Fruit fly (Drosophila melanogaster) whole organism, embryonic: Measurements from ENCODE around the gene DIP2.

Experiments used
- Antp ChIP-seq: fragments of 200-800 bp; sonication (Bioruptor generic); optimal IDR thresholded peaks from 3 replicates; lab custom pipeline; 2016; ENCODE audit warnings: missing biosample characterization, missing genetic modification characterization
- CG10654 ChIP-seq: fragments of 200-800 bp; sonication (Bioruptor generic); optimal IDR thresholded peaks from 2 replicates; lab custom pipeline; 2016; ENCODE audit warnings: missing biosample characterization, missing genetic modification characterization
- CG1647 ChIP-seq: fragments of 200-800 bp; sonication (Bioruptor generic); optimal IDR thresholded peaks from 3 replicates; lab custom pipeline; 2016; ENCODE audit warnings: missing biosample characterization, missing genetic modification characterization
- CG2116 ChIP-seq: fragments of 200-800 bp; sonication (Bioruptor generic); optimal IDR thresholded peaks from 3 replicates; lab custom pipeline; 2018; ENCODE audit warnings: missing biosample characterization, mild to moderate bottlenecking, missing genetic modification characterization
- CG2712 ChIP-seq: fragments of 200-800 bp; optimal IDR thresholded peaks from 3 replicates; lab custom pipeline; 2019; ENCODE audit warnings: missing biosample characterization, mild to moderate bottlenecking, missing genetic modification characterization, moderate library complexity
- CG32772 ChIP-seq: fragments of 200-800 bp; sonication (Bioruptor generic); IDR thresholded peaks from 2 replicates; pipeline ENCODE4 v1.3.6; 2022; ENCODE audit warnings: missing biosample characterization, missing genetic modification characterization
- CG34376 ChIP-seq: fragments of 200-800 bp; sonication (Bioruptor generic); optimal IDR thresholded peaks from 2 replicates; lab custom pipeline; 2018; ENCODE audit warnings: missing biosample characterization, mild to moderate bottlenecking, missing genetic modification characterization
- CG4282 ChIP-seq: fragments of 200-800 bp; sonication (Bioruptor generic); optimal IDR thresholded peaks from 2 replicates; lab custom pipeline; 2016; ENCODE audit warnings: missing biosample characterization, missing genetic modification characterization
- CG4854 ChIP-seq: fragments of 200-800 bp; sonication (Bioruptor generic); optimal IDR thresholded peaks from 2 replicates; lab custom pipeline; 2016; ENCODE audit warnings: missing biosample characterization, missing genetic modification characterization, inconsistent platforms
- CG6272 ChIP-seq: fragments of 200-800 bp; sonication (Bioruptor generic); IDR thresholded peaks from 2 replicates; pipeline ENCODE4 v1.3.6; 2022; ENCODE audit warnings: missing biosample characterization, missing genetic modification characterization
- CG7372 ChIP-seq: fragments of 200-800 bp; sonication (Bioruptor generic); IDR thresholded peaks from 2 replicates; pipeline ENCODE4 v1.3.6; 2022; ENCODE audit warnings: missing biosample characterization, missing genetic modification characterization
- CG7745 ChIP-seq: fragments of 200-800 bp; sonication (Bioruptor generic); optimal IDR thresholded peaks from 2 replicates; lab custom pipeline; 2018; ENCODE audit warnings: missing biosample characterization, mild to moderate bottlenecking, missing genetic modification characterization, moderate library complexity
- CG7963 ChIP-seq: fragments of 200-800 bp; sonication (Bioruptor generic); IDR thresholded peaks from 3 replicates; pipeline ENCODE4 v1.3.6; 2022; ENCODE audit warnings: missing biosample characterization, missing genetic modification characterization; ENCODE audit not compliant: partially characterized antibody
- CG9727 ChIP-seq: fragments of 200-800 bp; sonication (Bioruptor generic); optimal IDR thresholded peaks from 3 replicates; lab custom pipeline; 2017; ENCODE audit warnings: missing biosample characterization, mild to moderate bottlenecking, missing genetic modification characterization
- CG9797 ChIP-seq: fragments of 200-800 bp; sonication (Bioruptor generic); optimal IDR thresholded peaks from 3 replicates; lab custom pipeline; 2018; ENCODE audit warnings: missing biosample characterization, mild to moderate bottlenecking, missing genetic modification characterization
- CG9876 ChIP-seq: fragments of 200-800 bp; sonication (Bioruptor generic); optimal IDR thresholded peaks from 2 replicates; lab custom pipeline; 2016; ENCODE audit warnings: missing biosample characterization, missing genetic modification characterization
- CG9932 ChIP-seq: fragments of 200-800 bp; sonication (Bioruptor generic); IDR thresholded peaks from 2 replicates; pipeline ENCODE4 v1.3.6; 2022; ENCODE audit warnings: missing biosample characterization, missing genetic modification characterization
- CrebB ChIP-seq: fragments of 200-800 bp; sonication (Bioruptor generic); optimal IDR thresholded peaks from 3 replicates; lab custom pipeline; 2018; ENCODE audit warnings: missing biosample characterization, mild to moderate bottlenecking, missing genetic modification characterization
- Dbx ChIP-seq: fragments of 200-800 bp; sonication (Bioruptor generic); IDR thresholded peaks from 3 replicates; pipeline ENCODE4 v1.3.6; 2022; ENCODE audit warnings: missing biosample characterization, missing genetic modification characterization
- Dfd ChIP-seq, 2 experiments: fragments of >200 bp; optimal IDR thresholded peaks; 2 replicates each; lab custom pipeline; 2017; ENCODE audit warnings: missing biosample characterization in 2 of 2, missing genetic modification characterization in 2 of 2
- Dip3 ChIP-seq: fragments of 200-800 bp; sonication (Bioruptor generic); optimal IDR thresholded peaks from 3 replicates; lab custom pipeline; 2016; ENCODE audit warnings: missing biosample characterization, missing genetic modification characterization
- Eip74EF ChIP-seq, 2 experiments: fragments of 200-800 bp in 1 of 2; fragments of >200 bp in 1 of 2; sonication (Bioruptor generic) in 1 of 2; optimal IDR thresholded peaks; 2 replicates each; lab custom pipeline; 2017 to 2019; ENCODE audit warnings: missing biosample characterization in 2 of 2, missing genetic modification characterization in 2 of 2, mild to moderate bottlenecking in 1 of 2, moderate library complexity in 1 of 2
- Med ChIP-seq: fragments of 200-800 bp; sonication (Bioruptor generic); peaks from one replicate; lab custom pipeline; 2016; ENCODE audit warnings: missing biosample characterization, missing genetic modification characterization, mild to moderate bottlenecking, inconsistent platforms, moderate library complexity
- Mrtf ChIP-seq: fragments of 200-800 bp; sonication (Bioruptor generic); IDR thresholded peaks from 3 replicates; pipeline ENCODE4 v1.3.6; 2022; ENCODE audit warnings: missing biosample characterization, missing genetic modification characterization
- Oli ChIP-seq: fragments of 200-800 bp; sonication (Bioruptor generic); optimal IDR thresholded peaks from 2 replicates; lab custom pipeline; 2018; ENCODE audit warnings: missing biosample characterization, mild to moderate bottlenecking, missing genetic modification characterization, moderate library complexity
- ap ChIP-seq: fragments of 200-800 bp; sonication (Bioruptor generic); IDR thresholded peaks from 2 replicates; pipeline ENCODE4 v1.3.6; 2022; ENCODE audit warnings: missing biosample characterization, missing genetic modification characterization
- bowl ChIP-seq: fragments of 200-800 bp; sonication (Bioruptor generic); IDR thresholded peaks from 2 replicates; pipeline ENCODE4 v1.3.6; 2022; ENCODE audit warnings: missing biosample characterization, missing genetic modification characterization
- btn ChIP-seq: fragments of 200-800 bp; sonication (Bioruptor generic); optimal IDR thresholded peaks from 2 replicates; lab custom pipeline; 2016; ENCODE audit warnings: missing biosample characterization, missing genetic modification characterization
- danr ChIP-seq: fragments of 200-800 bp; sonication (Bioruptor generic); IDR thresholded peaks from 2 replicates; pipeline ENCODE4 v1.3.6; 2022; ENCODE audit warnings: missing biosample characterization, missing genetic modification characterization
- dati ChIP-seq: fragments of 200-800 bp; sonication (Bioruptor generic); IDR thresholded peaks from 2 replicates; pipeline ENCODE4 v1.3.6; 2022; ENCODE audit warnings: missing biosample characterization, missing genetic modification characterization
- dmrt99B ChIP-seq: fragments of 200-800 bp; sonication (Bioruptor generic); optimal IDR thresholded peaks from 2 replicates; lab custom pipeline; 2018; ENCODE audit warnings: missing biosample characterization, mild to moderate bottlenecking, missing genetic modification characterization, moderate library complexity
- fru ChIP-seq: fragments of >200 bp; optimal IDR thresholded peaks from 2 replicates; lab custom pipeline; 2017
- kay ChIP-seq: fragments of 200-800 bp; sonication (Bioruptor generic); optimal IDR thresholded peaks from 2 replicates; lab custom pipeline; 2016; ENCODE audit warnings: missing biosample characterization, missing genetic modification characterization
- kni ChIP-seq: fragments of 200-800 bp; sonication (Bioruptor generic); optimal IDR thresholded peaks from 3 replicates; lab custom pipeline; 2017; ENCODE audit warnings: mild to moderate bottlenecking, missing biosample characterization, missing genetic modification reagents, missing genetic modification characterization
- knrl ChIP-seq: fragments of 200-800 bp; sonication (Bioruptor generic); IDR thresholded peaks from 3 replicates; pipeline ENCODE4 v1.3.6; 2022; ENCODE audit warnings: missing biosample characterization, missing genetic modification characterization; ENCODE audit not compliant: partially characterized antibody
- lilli ChIP-seq: fragments of 200-800 bp; sonication (Bioruptor generic); optimal IDR thresholded peaks from 3 replicates; lab custom pipeline; 2016; ENCODE audit warnings: missing biosample characterization, missing genetic modification characterization
- onecut ChIP-seq: fragments of 200-800 bp; sonication (Bioruptor generic); IDR thresholded peaks from 2 replicates; pipeline ENCODE4 v1.3.6; 2022; ENCODE audit warnings: missing biosample characterization, missing genetic modification characterization
- seq ChIP-seq: fragments of 200-800 bp; sonication (Bioruptor generic); IDR thresholded peaks from 2 replicates; pipeline ENCODE4 v1.3.6; 2022; ENCODE audit warnings: missing biosample characterization, missing genetic modification characterization
- stc ChIP-seq: fragments of 200-800 bp; sonication (Bioruptor generic); IDR thresholded peaks from 2 replicates; pipeline ENCODE4 v1.3.6; 2022; ENCODE audit warnings: missing biosample characterization, missing genetic modification characterization
- sug ChIP-seq: fragments of 200-800 bp; optimal IDR thresholded peaks from 2 replicates; lab custom pipeline; 2019; ENCODE audit warnings: missing biosample characterization, mild to moderate bottlenecking, missing genetic modification characterization, moderate library complexity
- tup ChIP-seq: fragments of 200-800 bp; sonication (Bioruptor generic); optimal IDR thresholded peaks from 2 replicates; lab custom pipeline; 2016; ENCODE audit warnings: missing biosample characterization, mild to moderate bottlenecking, missing genetic modification characterization, moderate library complexity
- unpg ChIP-seq: fragments of 200-800 bp; sonication (Bioruptor generic); optimal IDR thresholded peaks from 3 replicates; lab custom pipeline; 2018; ENCODE audit warnings: missing biosample characterization, mild to moderate bottlenecking, missing genetic modification characterization, moderate library complexity
- z ChIP-seq: fragments of 200-800 bp; sonication (Bioruptor generic); IDR thresholded peaks from 3 replicates; pipeline ENCODE4 v1.3.6; 2022; ENCODE audit warnings: missing biosample characterization, missing genetic modification characterization
- zfh2 ChIP-seq: fragments of 200-800 bp; sonication (Bioruptor generic); optimal IDR thresholded peaks from 2 replicates; lab custom pipeline; 2016; ENCODE audit warnings: missing biosample characterization, missing genetic modification characterization

DIP2 gene

dm6 chr3L:223019-223902, 34.5 kb downstream of the DIP2 start, which contains the start of the genes pyx and CG33229 (continued):
- TF ChIP-seq CrebB (peak; percentile 14), z (no peak), CG10654 (GFP tag; lab: Kevin White, UChicago) (peak; percentile 83), dati (GFP tag; lab: Robert Waterston, UW) (no peak), CG9797 (peak; percentile 20), CG7372 (GFP tag; lab: Robert Waterston, UW) (peak; percentile 87), CG2116 (GFP tag; lab: Kevin White, UChicago) (peak; percentile 61), CG2712 (tag; lab: Kevin White, UChicago) (peak; percentile 88), Oli (tag; lab: Kevin White, UChicago) (peak; percentile 87), danr (GFP tag; lab: Robert Waterston, UW) (peak; percentile 73), CG7745 (tag; lab: Kevin White, UChicago) (no peak), unpg (GFP tag; lab: Kevin White, UChicago) (peak; percentile 74), Eip74EF (GFP tag; optimal IDR thresholded peaks at IDR 0.05; lab: Kevin White, UChicago) (no peak), tup (GFP tag; lab: Kevin White, UChicago) (peak; percentile 65), CG7963 (GFP tag; lab: Robert Waterston, UW) (no peak), CG6272 (GFP tag; lab: Robert Waterston, UW) (peak; percentile 77), Dbx (GFP tag; lab: Robert Waterston, UW) (peak; percentile 86), fru (lab: Kevin White, UChicago) (no peak), seq (GFP tag; lab: Robert Waterston, UW) (peak; percentile 71; the same call in 1 of the 2 replicates), Dfd (GFP tag; optimal IDR thresholded peaks at IDR 0.05; lab: Kevin White, UChicago) (no peak), lilli (peak; percentile 92), ap (GFP tag; lab: Robert Waterston, UW) (peak; percentile 36; the same call in 1 of the 2 replicates), Antp (GFP tag; lab: Kevin White, UChicago) (peak; percentile 80), onecut (GFP tag; lab: Robert Waterston, UW) (peak; percentile 49), kay (GFP tag; lab: Kevin White, UChicago) (peak; percentile 68), Dip3 (GFP tag; lab: Kevin White, UChicago) (peak; percentile 87), Mrtf (peak; percentile 85)

- no peak for TF ChIP-seq CG9727
- peak; percentile 79 for TF ChIP-seq sug (tag; lab: Kevin White, UChicago)
- TF ChIP-seq Med (GFP tag; lab: Kevin White, UChicago), result peak; percentile 6
- no peak for TF ChIP-seq CG9932 (GFP tag; lab: Robert Waterston, UW)
- TF ChIP-seq dmrt99B (tag; lab: Kevin White, UChicago), result no peak
- no peak for TF ChIP-seq zfh2 (GFP tag; lab: Kevin White, UChicago)
- TF ChIP-seq knrl (GFP tag; lab: Robert Waterston, UW), result no peak
- TF ChIP-seq stc (GFP tag; lab: Robert Waterston, UW), result no peak
- no peak for TF ChIP-seq CG4282 (GFP tag; lab: Kevin White, UChicago)
- TF ChIP-seq CG34376 (GFP tag; lab: Kevin White, UChicago), result peak; percentile 11
- TF ChIP-seq CG32772 (GFP tag; lab: Robert Waterston, UW), result no peak
- TF ChIP-seq CG9876 (GFP tag; lab: Kevin White, UChicago), result no peak
- no peak for TF ChIP-seq kni (GFP tag; lab: Kevin White, UChicago)
- TF ChIP-seq bowl (GFP tag; lab: Robert Waterston, UW), result no peak
- no peak for TF ChIP-seq Dbx (GFP tag; lab: Robert Waterston, UW)
- no peak for TF ChIP-seq btn (GFP tag; lab: Kevin White, UChicago)
- no peak for TF ChIP-seq CG4854
- TF ChIP-seq CG1647 (GFP tag; lab: Kevin White, UChicago), result no peak
Observed at dm6 chr3L:217480-218118, 40.2 kb downstream of the DIP2 start, which contains the start of gene CG13877. CG13877 (plus strand) TSS chr3L:218068.
